Worm (Caenorhabditis elegans) whole organism, young adult: Measurements from ENCODE around the gene nhr-254.

Experiments
- C06A6.2 ChIP-seq: fragments of 200-800 bp; sonication (Bioruptor generic); conservative IDR thresholded peaks from 2 replicates; pipeline ENCODE4 v1.3.6; 2022; ENCODE audit warnings: missing genetic modification characterization, missing compliant biosample characterization
- F22D6.2 ChIP-seq: sonication (generic microtip); optimal IDR thresholded peaks from 2 replicates; lab custom pipeline; 2016; ENCODE audit warnings: mild to moderate bottlenecking, missing genetic modification characterization, missing compliant biosample characterization
- F23B12.7 ChIP-seq: sonication (generic microtip); optimal IDR thresholded peaks from 2 replicates; lab custom pipeline; 2017; ENCODE audit warnings: missing genetic modification characterization, mild to moderate bottlenecking, missing compliant biosample characterization, antibody characterized with exemption, moderate library complexity; ENCODE audit not compliant: insufficient read depth
- F39B2.1 ChIP-seq: fragments of 200-800 bp; sonication (Bioruptor generic); IDR thresholded peaks from 2 replicates; pipeline ENCODE4 v1.3.6; 2022; ENCODE audit warnings: missing genetic modification reagents, missing genetic modification characterization, missing compliant biosample characterization
- F55B11.4 ChIP-seq: sonication (generic microtip); optimal IDR thresholded peaks from 2 replicates; lab custom pipeline; 2016; ENCODE audit warnings: missing compliant biosample characterization, missing genetic modification characterization, borderline replicate concordance; ENCODE audit not compliant: insufficient read depth
- F57A8.1 ChIP-seq: fragments of 200-800 bp; sonication (Bioruptor generic); optimal IDR thresholded peaks from 2 replicates; lab custom pipeline; 2018; ENCODE audit warnings: mild to moderate bottlenecking, missing genetic modification characterization, moderate library complexity, missing compliant biosample characterization
- T26A5.8 ChIP-seq: sonication (generic microtip); optimal IDR thresholded peaks from 2 replicates; lab custom pipeline; 2016; ENCODE audit warnings: missing genetic modification characterization, missing compliant biosample characterization
- Y67H2A.10 ChIP-seq: fragments of 200-800 bp; sonication (Bioruptor generic); conservative IDR thresholded peaks from 2 replicates; pipeline ENCODE4 v1.3.6; 2022; ENCODE audit warnings: missing genetic modification reagents, missing genetic modification characterization, missing compliant biosample characterization
- akir-1 ChIP-seq: fragments of 200-800 bp; sonication (Bioruptor generic); optimal IDR thresholded peaks from 2 replicates; lab custom pipeline; 2018; ENCODE audit warnings: mild to moderate bottlenecking, missing genetic modification characterization, moderate library complexity, missing compliant biosample characterization
- atf-7 ChIP-seq: sonication (generic microtip); optimal IDR thresholded peaks from 2 replicates; lab custom pipeline; 2017; ENCODE audit warnings: mild to moderate bottlenecking, missing genetic modification characterization, missing compliant biosample characterization
- attf-5 ChIP-seq: fragments of 200-800 bp; sonication (Bioruptor generic); optimal IDR thresholded peaks from 2 replicates; lab custom pipeline; 2018; ENCODE audit warnings: mild to moderate bottlenecking, missing genetic modification characterization, missing compliant biosample characterization
- cebp-2 ChIP-seq: fragments of 200-800 bp; sonication (Bioruptor generic); IDR thresholded peaks from 2 replicates; pipeline ENCODE4 v1.3.6; 2022; ENCODE audit warnings: missing genetic modification characterization, missing compliant biosample characterization
- ceh-100 ChIP-seq: fragments of 200-800 bp; sonication (Bioruptor generic); IDR thresholded peaks from 2 replicates; pipeline ENCODE4 v1.3.6; 2022; ENCODE audit warnings: missing genetic modification reagents, missing genetic modification characterization, missing compliant biosample characterization
- die-1 ChIP-seq: sonication (generic microtip); optimal IDR thresholded peaks from 2 replicates; lab custom pipeline; 2016; ENCODE audit warnings: missing genotype, mild to moderate bottlenecking, missing genetic modification characterization, missing compliant biosample characterization
- dpff-1 ChIP-seq: sonication (generic microtip); optimal IDR thresholded peaks from 2 replicates; lab custom pipeline; 2017; ENCODE audit warnings: mild to moderate bottlenecking, missing genetic modification characterization, missing compliant biosample characterization
- egl-18 ChIP-seq: fragments of 200-800 bp; sonication (Bioruptor generic); IDR thresholded peaks from 2 replicates; pipeline ENCODE4 v1.3.6; 2022; ENCODE audit warnings: missing genetic modification reagents, missing genetic modification characterization, missing compliant biosample characterization
- egl-44 ChIP-seq: fragments of 200-800 bp; sonication (Bioruptor generic); IDR thresholded peaks from 2 replicates; pipeline ENCODE4 v1.3.6; 2022; ENCODE audit warnings: missing genetic modification reagents, missing genetic modification characterization, missing compliant biosample characterization
- lag-1 ChIP-seq: fragments of 200-800 bp; sonication (Bioruptor generic); IDR thresholded peaks from 2 replicates; pipeline ENCODE4 v1.3.6; 2022; ENCODE audit warnings: missing genetic modification reagents, missing genetic modification characterization, missing compliant biosample characterization
- let-607 ChIP-seq, 2 experiments: fragments of 200-800 bp in 1 of 2; sonication (Bioruptor generic) in 1 of 2; sonication (generic microtip) in 1 of 2; optimal IDR thresholded peaks; 2 replicates each; lab custom pipeline; 2016 to 2018; ENCODE audit warnings: mild to moderate bottlenecking in 2 of 2, missing compliant biosample characterization in 2 of 2, missing genetic modification characterization in 2 of 2, moderate library complexity in 2 of 2, missing genotype in 1 of 2
- lin-26 ChIP-seq: fragments of 200-800 bp; sonication (Bioruptor generic); IDR thresholded peaks from 2 replicates; pipeline ENCODE4 v1.3.6; 2022; ENCODE audit warnings: missing genetic modification reagents, missing genetic modification characterization, missing compliant biosample characterization
- lin-40 ChIP-seq: sonication (generic microtip); optimal IDR thresholded peaks from 2 replicates; lab custom pipeline; 2016; ENCODE audit warnings: missing genetic modification characterization, mild to moderate bottlenecking, missing compliant biosample characterization, missing genotype, missing genetic modification reagents
- lir-1 ChIP-seq: fragments of 200-800 bp; sonication (Bioruptor generic); conservative IDR thresholded peaks from 2 replicates; pipeline ENCODE4 v1.3.6; 2022; ENCODE audit warnings: missing genetic modification reagents, missing genetic modification characterization, missing compliant biosample characterization
- lsl-1 ChIP-seq: fragments of 200-800 bp; sonication (Bioruptor generic); optimal IDR thresholded peaks from 2 replicates; lab custom pipeline; 2018; ENCODE audit warnings: mild to moderate bottlenecking, missing genetic modification characterization, moderate library complexity, missing compliant biosample characterization
- lsy-27 ChIP-seq: sonication (generic microtip); optimal IDR thresholded peaks from 2 replicates; lab custom pipeline; 2017; ENCODE audit warnings: missing genetic modification characterization, mild to moderate bottlenecking, missing compliant biosample characterization, antibody characterized with exemption, missing genotype, borderline replicate concordance; ENCODE audit not compliant: insufficient read depth
- madf-10 ChIP-seq: sonication (generic microtip); optimal IDR thresholded peaks from 2 replicates; lab custom pipeline; 2016; ENCODE audit warnings: mild to moderate bottlenecking, missing genetic modification characterization, missing compliant biosample characterization
- pbrm-1 ChIP-seq: fragments of 200-800 bp; sonication (Bioruptor generic); IDR thresholded peaks from 2 replicates; pipeline ENCODE4 v1.3.6; 2022; ENCODE audit warnings: missing genetic modification reagents, missing genetic modification characterization, missing compliant biosample characterization
- repo-1 ChIP-seq: sonication (generic microtip); optimal IDR thresholded peaks from 2 replicates; lab custom pipeline; 2017; ENCODE audit warnings: mild to moderate bottlenecking, missing genetic modification characterization, missing compliant biosample characterization
- sdz-38 ChIP-seq: sonication (generic microtip); optimal IDR thresholded peaks from 2 replicates; lab custom pipeline; 2016; ENCODE audit warnings: missing genotype, missing genetic modification characterization, missing compliant biosample characterization
- snpc-4 ChIP-seq, 5 experiments: fragments of 150-350 bp in 1 of 5; sonication (generic microtip) in 4 of 5; optimal IDR thresholded peaks; 2 replicates each; lab custom pipeline; 2014 to 2018; ENCODE audit warnings: missing genetic modification characterization in 5 of 5, missing biosample characterization in 3 of 5, antibody characterized with exemption in 2 of 5, mild to moderate bottlenecking in 2 of 5, missing compliant biosample characterization in 2 of 5, missing genotype in 2 of 5, moderate library complexity in 2 of 5, missing genetic modification reagents in 1 of 5
- somi-1 ChIP-seq: fragments of 200-800 bp; sonication (Bioruptor generic); optimal IDR thresholded peaks from 2 replicates; lab custom pipeline; 2018; ENCODE audit warnings: mild to moderate bottlenecking, missing genetic modification characterization, missing compliant biosample characterization
- tbp1 ChIP-seq: fragments of 200-800 bp; sonication (Bioruptor generic); optimal IDR thresholded peaks from 2 replicates; lab custom pipeline; 2018; ENCODE audit warnings: mild to moderate bottlenecking, missing genetic modification characterization, missing compliant biosample characterization
- zfh-2 ChIP-seq: fragments of 200-800 bp; sonication (Bioruptor generic); conservative IDR thresholded peaks from 2 replicates; pipeline ENCODE4 v1.3.6; 2022; ENCODE audit warnings: missing genetic modification reagents, missing genetic modification characterization, missing compliant biosample characterization
- zim-3 ChIP-seq: sonication (generic microtip); optimal IDR thresholded peaks from 2 replicates; lab custom pipeline; 2017; ENCODE audit warnings: mild to moderate bottlenecking, missing genetic modification characterization, moderate library complexity, missing compliant biosample characterization
- ztf-22 ChIP-seq: fragments of 200-800 bp; sonication (Bioruptor generic); optimal IDR thresholded peaks from 2 replicates; lab custom pipeline; 2018; ENCODE audit warnings: mild to moderate bottlenecking, missing genetic modification characterization, moderate library complexity, missing compliant biosample characterization
- ztf-26 ChIP-seq: sonication (generic microtip); optimal IDR thresholded peaks from 2 replicates; lab custom pipeline; 2017; ENCODE audit warnings: missing genetic modification characterization, missing compliant biosample characterization

nhr-254 gene

DNA sequence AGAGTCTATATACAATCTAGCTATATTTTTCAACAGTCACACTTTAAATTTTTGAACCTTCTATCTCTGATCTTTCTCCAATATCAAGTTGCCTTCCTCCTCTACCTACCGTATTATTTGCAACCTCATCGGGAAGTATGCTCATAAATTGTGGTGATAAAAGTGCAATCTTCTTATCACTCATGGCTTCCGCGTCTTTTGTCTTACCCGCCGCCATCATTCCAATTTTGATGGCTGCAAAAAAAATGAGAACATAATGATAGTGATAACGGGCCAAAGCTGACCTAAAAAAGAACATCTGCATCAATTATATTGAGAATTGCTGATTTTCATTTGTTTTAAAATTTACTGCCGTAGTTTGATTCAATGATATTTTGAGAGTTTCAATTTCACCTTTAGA lies 15.6 kb upstream of the nhr-254 start:
- TF ChIP-seq egl-18 (no peak), ztf-22 (GFP tag; lab: Kevin White, UChicago) (no peak), let-607 (tag; optimal IDR thresholded peaks at IDR 0.05; lab: Kevin White, UChicago) (no peak), lsl-1 (GFP tag; lab: Kevin White, UChicago) (no peak), T26A5.8 (tag; lab: Kevin White, UChicago) (no peak), atf-7 (tag; lab: Kevin White, UChicago) (no peak), lir-1 (GFP tag; lab: Robert Waterston, UW) (no peak), lin-26 (GFP tag; lab: Robert Waterston, UW) (no peak), F23B12.7 (no peak), lsy-27 (tag; lab: Kevin White, UChicago) (no peak), ceh-100 (GFP tag; lab: Robert Waterston, UW) (no peak), cebp-2 (no peak), zim-3 (no peak)

- TF ChIP-seq F57A8.1 (GFP tag; lab: Kevin White, UChicago) (no peak), egl-18 (0 out of 2 replicates have a peak, but pooled peaks have one; percentile 17), C06A6.2 (GFP tag; lab: Robert Waterston, UW) (peak; percentile 40; the same call in 1 of the 2 replicates)
These were observed 14.2 kb upstream of the nhr-254 start for ce11 chrV:378231-378630.

ce11 chrV:380186-380585 lies 12.2 kb upstream of the nhr-254 start, which contains the start of gene mltn-8:
Gene mltn-8, minus strand, starts transcription at chrV:380286.
- TF ChIP-seq attf-5 (GFP tag; lab: Kevin White, UChicago) (no peak), akir-1 (GFP tag; lab: Kevin White, UChicago) (no peak), lag-1 (GFP tag; lab: Robert Waterston, UW) (no peak), pbrm-1 (GFP tag; lab: Robert Waterston, UW) (no peak), madf-10 (tag; lab: Kevin White, UChicago) (no peak), T26A5.8 (tag; lab: Kevin White, UChicago) (no peak), tbp1 (no peak), F39B2.1 (no peak), repo-1 (tag; lab: Kevin White, UChicago) (no peak)

ce11 chrV:381227-381950 lies 11.0 kb upstream of the nhr-254 start, which contains the start of gene ZK6.8:
Gene ZK6.8, plus strand, starts transcription at chrV:381908.
- no peak for TF ChIP-seq dpff-1
- no peak for TF ChIP-seq snpc-4 (GFP tag; optimal IDR thresholded peaks at IDR 0.05; lab: Kevin White, UChicago)
- peak in 3 of 4 experiments; percentile 66 to 73 (median 73) for TF ChIP-seq snpc-4 (tag; optimal IDR thresholded peaks at IDR 0.05; lab: Kevin White, UChicago)
- no peak for TF ChIP-seq F55B11.4 (tag; lab: Kevin White, UChicago)
- TF ChIP-seq akir-1 (GFP tag; lab: Kevin White, UChicago): no peak
- no peak for TF ChIP-seq zfh-2 (GFP tag; lab: Robert Waterston, UW)
- 0 out of 2 replicates have a peak, but pooled peaks have one; percentile 36 for TF ChIP-seq lin-26 (GFP tag; lab: Robert Waterston, UW)
- peak; percentile 19 for TF ChIP-seq F22D6.2 (tag; lab: Kevin White, UChicago)
- 0 out of 2 replicates have a peak, but pooled peaks have one; percentile 53 for TF ChIP-seq C06A6.2 (GFP tag; lab: Robert Waterston, UW)
- no peak for TF ChIP-seq zim-3
- TF ChIP-seq egl-44 (GFP tag; lab: Robert Waterston, UW): no peak
- TF ChIP-seq die-1 (tag; lab: Kevin White, UChicago): peak; percentile 42
- no peak for TF ChIP-seq sdz-38 (tag; lab: Kevin White, UChicago)
- peak; percentile 92 for TF ChIP-seq somi-1
- TF ChIP-seq lin-40 (tag; lab: Kevin White, UChicago): peak; percentile 48
- TF ChIP-seq ztf-26 (tag; lab: Kevin White, UChicago): peak; percentile 57
- no peak for TF ChIP-seq Y67H2A.10 (GFP tag; lab: Robert Waterston, UW)
